Fruit fly (Drosophila melanogaster): ENCODE measurements around the gene mRpL9.

DNA sequence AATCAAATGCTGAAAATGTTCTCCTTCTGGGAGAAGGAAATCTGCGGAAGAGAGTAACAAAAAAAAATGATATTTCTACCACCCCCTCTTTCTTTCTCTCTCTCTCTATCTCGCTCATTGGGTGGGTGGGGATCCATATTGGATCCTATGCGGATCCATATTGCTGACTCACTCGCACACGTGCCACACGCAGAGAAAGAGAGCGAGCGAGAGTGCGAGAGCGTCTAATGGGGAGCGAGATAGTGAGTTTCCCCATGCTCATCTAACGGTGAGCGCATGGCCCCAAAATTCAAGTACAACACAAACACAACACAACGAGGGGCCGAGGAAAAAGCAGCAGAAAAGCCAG lies 43.9 kb upstream of the mRpL9 start:
- TF ChIP-seq Sox102F (GFP tag; optimal IDR thresholded peaks at IDR 0.05) = no peak
- no peak for TF ChIP-seq CG4318 (GFP tag; optimal IDR thresholded peaks at IDR 0.05)
- no peak for TF ChIP-seq vri (GFP tag; optimal IDR thresholded peaks at IDR 0.05)
- TF ChIP-seq CG11902 (GFP tag; optimal IDR thresholded peaks at IDR 0.05) = no peak
- TF ChIP-seq CG11294 (GFP tag; IDR thresholded peaks at IDR 0.05) = no peak
- no peak for TF ChIP-seq lz (GFP tag; optimal IDR thresholded peaks at IDR 0.05)
- no peak for TF ChIP-seq Sox15 (GFP tag; optimal IDR thresholded peaks at IDR 0.05)
- no peak for TF ChIP-seq spab (GFP tag; optimal IDR thresholded peaks at IDR 0.05)
